Worm (Caenorhabditis elegans) whole organism, L1 larva: ENCODE measurements around the gene cha-1.
A peak's percentile ranks its signal among the peaks of the same experiment; 100 is the strongest.

Experiments used
- C04F5.9 ChIP-seq: sonication (generic microtip); optimal IDR thresholded peaks from 2 replicates; lab custom pipeline; 2016; ENCODE audit warnings: missing genetic modification characterization, missing compliant biosample characterization
- C16A3.4 ChIP-seq: fragments of 150-350 bp; optimal IDR thresholded peaks from 2 replicates; lab custom pipeline; 2014; ENCODE audit warnings: missing biosample characterization, missing genetic modification characterization
- C34B4.2 ChIP-seq: sonication (generic microtip); optimal IDR thresholded peaks from 2 replicates; lab custom pipeline; 2017; ENCODE audit warnings: mild to moderate bottlenecking, missing genetic modification characterization, missing compliant biosample characterization
- F16B12.6 ChIP-seq: fragments of 150-350 bp; optimal IDR thresholded peaks from 2 replicates; lab custom pipeline; 2014; ENCODE audit warnings: missing biosample characterization, missing genetic modification characterization
- Y116A8C.19 ChIP-seq: sonication (generic microtip); optimal IDR thresholded peaks from 2 replicates; lab custom pipeline; 2016; ENCODE audit warnings: missing compliant biosample characterization, missing genetic modification characterization, borderline replicate concordance
- aha-1 ChIP-seq: fragments of 150-350 bp; optimal IDR thresholded peaks from 2 replicates; lab custom pipeline; 2014; ENCODE audit warnings: missing biosample characterization, missing genetic modification characterization
- blmp-1 ChIP-seq: fragments of 150-350 bp; optimal IDR thresholded peaks from 2 replicates; lab custom pipeline; 2014; ENCODE audit warnings: missing biosample characterization, missing genetic modification characterization
- ceh-88 ChIP-seq: fragments of 200-800 bp; sonication (Bioruptor generic); IDR thresholded peaks from 2 replicates; pipeline ENCODE4 v1.3.6; 2022; ENCODE audit warnings: missing genetic modification characterization, missing compliant biosample characterization
- ceh-90 ChIP-seq: sonication (generic microtip); optimal IDR thresholded peaks from 2 replicates; lab custom pipeline; 2016; ENCODE audit warnings: missing genetic modification characterization, missing compliant biosample characterization
- dpl-1 ChIP-seq, 3 experiments: fragments of 150-350 bp in 2 of 3; sonication (generic microtip) in 1 of 3; optimal IDR thresholded peaks; 2 replicates each; lab custom pipeline; 2014 to 2017; ENCODE audit warnings: missing biosample characterization in 3 of 3, missing genetic modification characterization in 3 of 3, missing genetic modification reagents in 3 of 3
- dsc-1 ChIP-seq: sonication (generic microtip); optimal IDR thresholded peaks from 2 replicates; lab custom pipeline; 2016; ENCODE audit warnings: mild to moderate bottlenecking, missing genetic modification characterization, missing compliant biosample characterization
- efl-1 ChIP-seq, 4 experiments: fragments of 150-350 bp; optimal IDR thresholded peaks in 3 of 4; peaks in 1 of 4; 1 replicate in 1 of 4; 2 replicates in 3 of 4; lab custom pipeline; 2014; ENCODE audit warnings: missing biosample characterization in 2 of 4, missing genetic modification characterization in 2 of 4, missing genetic modification reagents in 2 of 4
- elt-2 ChIP-seq: sonication (generic microtip); optimal IDR thresholded peaks from 2 replicates; lab custom pipeline; 2016; ENCODE audit warnings: missing genetic modification characterization, mild to moderate bottlenecking, inconsistent platforms, missing compliant biosample characterization, missing genetic modification reagents
- fkh-10 ChIP-seq: sonication (generic microtip); optimal IDR thresholded peaks from 2 replicates; lab custom pipeline; 2017; ENCODE audit warnings: missing biosample characterization, missing genetic modification reagents, missing genetic modification characterization
- fkh-8 ChIP-seq: sonication (generic microtip); optimal IDR thresholded peaks from 2 replicates; lab custom pipeline; 2016; ENCODE audit warnings: mild to moderate bottlenecking, missing genetic modification characterization, missing compliant biosample characterization
- hlh-17 ChIP-seq: fragments of 200-800 bp; sonication (Bioruptor generic); optimal IDR thresholded peaks from 2 replicates; lab custom pipeline; 2018; ENCODE audit warnings: missing genetic modification characterization, mild to moderate bottlenecking, missing compliant biosample characterization, moderate library complexity, borderline replicate concordance
- isw-1 ChIP-seq: fragments of 200-800 bp; sonication (Bioruptor generic); IDR thresholded peaks from 2 replicates; pipeline ENCODE4 v1.3.6; 2022; ENCODE audit warnings: missing genetic modification characterization, missing compliant biosample characterization
- lin-13 ChIP-seq: fragments of 150-350 bp; optimal IDR thresholded peaks from 2 replicates; lab custom pipeline; 2014; ENCODE audit warnings: missing biosample characterization, missing genetic modification reagents, missing genetic modification characterization
- lsy-2 ChIP-seq, 2 experiments: fragments of 150-350 bp; optimal IDR thresholded peaks; 2 replicates each; lab custom pipeline; 2014; ENCODE audit warnings: missing biosample characterization in 2 of 2, missing genetic modification characterization in 2 of 2
- mab-9 ChIP-seq: fragments of 200-800 bp; sonication (Bioruptor generic); IDR thresholded peaks from 2 replicates; pipeline ENCODE4 v1.3.6; 2022; ENCODE audit warnings: missing genetic modification reagents, missing genetic modification characterization, missing compliant biosample characterization
- mdl-1 ChIP-seq, 2 experiments: fragments of 150-350 bp; optimal IDR thresholded peaks; 2 replicates each; lab custom pipeline; 2014 to 2017; ENCODE audit warnings: missing biosample characterization in 2 of 2, missing genetic modification characterization in 2 of 2, inconsistent platforms in 1 of 2
- mep-1 ChIP-seq: fragments of 150-350 bp; optimal IDR thresholded peaks from 2 replicates; lab custom pipeline; 2014; ENCODE audit warnings: missing biosample characterization, missing genetic modification characterization
- nhr-11 ChIP-seq: fragments of 150-350 bp; optimal IDR thresholded peaks from 2 replicates; lab custom pipeline; 2014; ENCODE audit warnings: missing biosample characterization, missing genetic modification characterization
- nhr-237 ChIP-seq: fragments of 150-350 bp; optimal IDR thresholded peaks from 2 replicates; lab custom pipeline; 2014; ENCODE audit warnings: missing biosample characterization, missing genetic modification characterization
- nhr-71 ChIP-seq: sonication (generic microtip); optimal IDR thresholded peaks from 2 replicates; lab custom pipeline; 2016; ENCODE audit warnings: mild to moderate bottlenecking, missing genetic modification characterization, moderate library complexity, missing compliant biosample characterization
- nhr-76 ChIP-seq: sonication (generic microtip); optimal IDR thresholded peaks from 2 replicates; lab custom pipeline; 2017; ENCODE audit warnings: missing biosample characterization, missing genetic modification characterization
- nhr-77 ChIP-seq: fragments of 150-350 bp; optimal IDR thresholded peaks from 2 replicates; lab custom pipeline; 2014; ENCODE audit warnings: missing biosample characterization, missing genetic modification characterization
- nhr-90 ChIP-seq: sonication (generic microtip); optimal IDR thresholded peaks from 2 replicates; lab custom pipeline; 2016; ENCODE audit warnings: mild to moderate bottlenecking, missing genetic modification characterization, missing compliant biosample characterization; ENCODE audit not compliant: poor library complexity
- pag-3 ChIP-seq: sonication (generic microtip); optimal IDR thresholded peaks from 2 replicates; lab custom pipeline; 2017; ENCODE audit warnings: missing genetic modification characterization, mild to moderate bottlenecking, missing compliant biosample characterization, antibody characterized with exemption, borderline replicate concordance; ENCODE audit not compliant: insufficient read depth
- pax-3 ChIP-seq: fragments of 200-800 bp; sonication (Bioruptor generic); optimal IDR thresholded peaks from 2 replicates; lab custom pipeline; 2018; ENCODE audit warnings: mild to moderate bottlenecking, missing genetic modification characterization, moderate library complexity, missing compliant biosample characterization
- pqm-1 ChIP-seq: sonication (generic microtip); optimal IDR thresholded peaks from 3 replicates; lab custom pipeline; 2017; ENCODE audit warnings: missing biosample characterization, missing genetic modification characterization
- rnt-1 ChIP-seq: sonication (generic microtip); optimal IDR thresholded peaks from 2 replicates; lab custom pipeline; 2016; ENCODE audit warnings: mild to moderate bottlenecking, missing genetic modification characterization, moderate library complexity, missing compliant biosample characterization
- skn-1 ChIP-seq: fragments of 150-350 bp; optimal IDR thresholded peaks from 2 replicates; lab custom pipeline; 2014; ENCODE audit warnings: missing biosample characterization, missing genetic modification characterization
- sox-4 ChIP-seq: sonication (generic microtip); optimal IDR thresholded peaks from 2 replicates; lab custom pipeline; 2016; ENCODE audit warnings: missing genetic modification characterization, missing compliant biosample characterization
- sptf-1 ChIP-seq: fragments of 150-350 bp; optimal IDR thresholded peaks from 2 replicates; lab custom pipeline; 2014; ENCODE audit warnings: missing biosample characterization, missing genetic modification characterization
- sup-37 ChIP-seq: fragments of 200-800 bp; sonication (Bioruptor generic); optimal IDR thresholded peaks from 2 replicates; lab custom pipeline; 2018; ENCODE audit warnings: mild to moderate bottlenecking, missing genetic modification characterization, missing compliant biosample characterization
- swsn-7 ChIP-seq: sonication (generic microtip); optimal IDR thresholded peaks from 2 replicates; lab custom pipeline; 2016; ENCODE audit warnings: missing genetic modification characterization, missing compliant biosample characterization
- unc-30 ChIP-seq: sonication (generic microtip); optimal IDR thresholded peaks from 2 replicates; lab custom pipeline; 2017; ENCODE audit warnings: missing biosample characterization, missing genetic modification characterization
- unc-86 ChIP-seq: sonication (generic microtip); optimal IDR thresholded peaks from 2 replicates; lab custom pipeline; 2016; ENCODE audit warnings: missing genetic modification characterization, missing compliant biosample characterization
- vab-15 ChIP-seq: sonication (generic microtip); optimal IDR thresholded peaks from 2 replicates; lab custom pipeline; 2017; ENCODE audit warnings: missing genotype, mild to moderate bottlenecking, missing genetic modification characterization, missing compliant biosample characterization
- xbp-1 ChIP-seq: sonication (generic microtip); optimal IDR thresholded peaks from 2 replicates; lab custom pipeline; 2016; ENCODE audit warnings: missing genetic modification characterization, missing compliant biosample characterization
- zag-1 ChIP-seq: fragments of 150-350 bp; optimal IDR thresholded peaks from 2 replicates; lab custom pipeline; 2014; ENCODE audit warnings: missing biosample characterization, missing genetic modification characterization
- zip-4 ChIP-seq: fragments of 200-800 bp; sonication (Bioruptor generic); optimal IDR thresholded peaks from 2 replicates; lab custom pipeline; 2018; ENCODE audit warnings: mild to moderate bottlenecking, missing genetic modification characterization, moderate library complexity, missing compliant biosample characterization
- ztf-4 ChIP-seq: fragments of 150-350 bp; optimal IDR thresholded peaks from 2 replicates; lab custom pipeline; 2014; ENCODE audit warnings: missing biosample characterization, missing genetic modification characterization

The cha-1 gene

ce11 chrIV:3636528-3637129 is 12.1 kb upstream of the cha-1 start, which contains the start of gene madf-9 (continued):
- no peak for TF ChIP-seq sptf-1 (tag; lab: Kevin White, UChicago)
- TF ChIP-seq efl-1 (optimal IDR thresholded peaks at IDR 0.05; lab: Kevin White, UChicago), result peak; percentile 55 to 74
- TF ChIP-seq efl-1 (GFP tag; optimal IDR thresholded peaks at IDR 0.05 in 1 of 2; lab: Kevin White, UChicago), result peak; percentile 21 to 44
- peak; percentile 30 to 63 for TF ChIP-seq lsy-2 (tag; optimal IDR thresholded peaks at IDR 0.05; lab: Kevin White, UChicago)
- TF ChIP-seq sup-37 (GFP tag; lab: Kevin White, UChicago), result peak; percentile 13
- TF ChIP-seq C16A3.4, result no peak
- peak; percentile 46 for TF ChIP-seq xbp-1 (tag; lab: Kevin White, UChicago)
- no peak for TF ChIP-seq pag-3 (tag; lab: Kevin White, UChicago)
- peak; percentile 26; the same call in 1 of the 2 replicates for TF ChIP-seq isw-1
- no peak for TF ChIP-seq Y116A8C.19
- TF ChIP-seq fkh-10, result peak; percentile 26
- no peak for TF ChIP-seq mep-1 (tag; lab: Kevin White, UChicago)
- TF ChIP-seq F16B12.6 (tag; lab: Kevin White, UChicago), result no peak
- TF ChIP-seq unc-86 (tag; lab: Kevin White, UChicago), result peak; percentile 71

DNA sequence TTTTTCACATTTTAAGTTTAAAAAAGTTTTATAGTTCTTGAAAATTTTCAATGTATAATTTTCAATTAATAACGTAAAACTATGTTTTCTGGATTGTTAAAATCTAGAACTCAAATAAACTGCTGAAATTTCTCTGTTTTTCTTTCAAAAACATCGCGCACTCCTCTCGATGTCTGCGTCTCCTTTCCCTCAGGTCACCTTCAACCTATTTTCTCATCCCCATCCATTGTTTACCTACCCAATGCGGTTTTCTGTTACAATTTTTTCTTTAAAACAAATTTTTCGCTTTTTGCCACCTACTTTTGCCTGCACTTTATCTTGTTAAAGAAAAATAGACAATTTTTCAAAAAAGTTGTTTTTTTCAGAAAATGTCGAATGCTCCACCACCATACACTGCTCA is 8.8 kb upstream of the cha-1 start, which contains the start of gene ZC416.2:
TSS of gene ZC416.2 (plus strand) at position 366 of the 400 bp plus-strand sequence.
- TF ChIP-seq ceh-88 (no peak), vab-15 (tag; lab: Kevin White, UChicago) (no peak), nhr-76 (tag; lab: Kevin White, UChicago) (no peak), lin-13 (GFP tag; lab: Kevin White, UChicago) (no peak), C34B4.2 (tag; lab: Kevin White, UChicago) (no peak), dsc-1 (no peak), fkh-8 (tag; lab: Kevin White, UChicago) (no peak), dpl-1 (GFP tag; optimal IDR thresholded peaks at IDR 0.05; lab: Kevin White, UChicago) (no peak), hlh-17 (GFP tag; lab: Kevin White, UChicago) (no peak), C04F5.9 (tag; lab: Kevin White, UChicago) (no peak), aha-1 (tag; lab: Kevin White, UChicago) (no peak), elt-2 (tag; lab: Kevin White, UChicago) (no peak), unc-30 (tag; lab: Kevin White, UChicago) (no peak), nhr-90 (tag; lab: Kevin White, UChicago) (no peak), nhr-77 (tag; lab: Kevin White, UChicago) (no peak), pqm-1 (tag; lab: Kevin White, UChicago) (no peak), lsy-2 (tag; optimal IDR thresholded peaks at IDR 0.05; lab: Kevin White, UChicago) (no peak), mep-1 (tag; lab: Kevin White, UChicago) (no peak), rnt-1 (tag; lab: Kevin White, UChicago) (no peak), zag-1 (tag; lab: Kevin White, UChicago) (no peak), blmp-1 (peak; percentile 30), ztf-4 (tag; lab: Kevin White, UChicago) (no peak), efl-1 (optimal IDR thresholded peaks at IDR 0.05; lab: Kevin White, UChicago) (no peak), efl-1 (GFP tag; optimal IDR thresholded peaks at IDR 0.05 in 1 of 2; lab: Kevin White, UChicago) (peak in 1 of 2 experiments; percentile 24), ceh-90 (no peak), nhr-11 (no peak), swsn-7 (no peak), skn-1 (peak; percentile 13), nhr-71 (tag; lab: Kevin White, UChicago) (no peak), mdl-1 (tag; optimal IDR thresholded peaks at IDR 0.05; lab: Kevin White, UChicago) (no peak), F16B12.6 (tag; lab: Kevin White, UChicago) (no peak), zip-4 (GFP tag; lab: Kevin White, UChicago) (no peak), nhr-237 (tag; lab: Kevin White, UChicago) (no peak), pag-3 (tag; lab: Kevin White, UChicago) (peak; percentile 23), sox-4 (tag; lab: Kevin White, UChicago) (no peak), mab-9 (no peak), pax-3 (tag; lab: Kevin White, UChicago) (no peak)
